Worm (Caenorhabditis elegans): ENCODE results near the gene fbxa-210.

Gene fbxa-210

DNA sequence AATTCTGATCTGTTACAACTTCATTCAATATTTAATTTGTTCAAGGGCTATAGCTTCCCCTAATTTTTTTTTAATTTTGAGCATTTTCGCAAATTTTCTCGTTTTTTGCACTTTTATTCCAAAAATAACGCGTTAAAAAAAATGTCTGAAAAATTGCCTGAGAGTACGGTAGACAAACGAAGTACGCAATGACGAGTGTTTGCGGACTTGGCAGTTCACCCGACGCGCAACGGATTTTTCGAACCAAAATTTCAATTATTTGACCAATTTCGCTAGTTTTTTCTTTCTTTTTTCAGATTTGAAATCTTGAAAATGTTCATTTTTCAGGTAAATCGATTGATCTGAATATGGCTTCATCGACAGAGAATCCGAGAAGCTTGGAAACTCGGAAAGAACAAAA, 2.0 kb downstream of the fbxa-210 start, which contains the start of gene fbxa-211:
TSS of gene fbxa-211 (plus strand) at position 328 of the 400 bp plus-strand sequence.
- TF ChIP-seq lin-38 (GFP tag; IDR thresholded peaks at IDR 0.05) (0 out of 2 replicates have a peak, but pooled peaks have one; percentile 21), aha-1 (tag) (peak; percentile 93), T20F7.1 (GFP tag; optimal IDR thresholded peaks at IDR 0.05) (no peak)

DNA sequence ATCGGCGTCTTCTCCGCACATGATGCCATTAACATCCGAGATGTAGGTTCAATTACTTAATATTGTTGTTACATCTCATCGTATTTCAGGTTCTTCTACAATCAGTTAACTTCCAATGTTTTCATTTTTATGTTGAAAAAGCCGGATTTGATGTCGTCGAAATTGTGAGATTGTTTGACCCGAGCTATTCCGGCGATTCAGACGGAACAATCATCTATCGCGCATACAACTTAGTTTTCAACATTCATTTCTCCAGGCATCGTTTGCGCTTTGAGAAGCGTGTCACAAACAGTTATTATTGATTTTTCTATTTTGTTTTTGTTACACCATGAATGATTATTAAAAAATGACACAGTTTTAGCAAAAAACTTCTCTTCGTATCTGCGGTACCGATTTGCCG, 3.4 kb downstream of the fbxa-210 start:
- TF ChIP-seq aha-1 (tag) (peak; percentile 91), Y5F2A.4 (GFP tag; optimal IDR thresholded peaks at IDR 0.05) (no peak)

DNA sequence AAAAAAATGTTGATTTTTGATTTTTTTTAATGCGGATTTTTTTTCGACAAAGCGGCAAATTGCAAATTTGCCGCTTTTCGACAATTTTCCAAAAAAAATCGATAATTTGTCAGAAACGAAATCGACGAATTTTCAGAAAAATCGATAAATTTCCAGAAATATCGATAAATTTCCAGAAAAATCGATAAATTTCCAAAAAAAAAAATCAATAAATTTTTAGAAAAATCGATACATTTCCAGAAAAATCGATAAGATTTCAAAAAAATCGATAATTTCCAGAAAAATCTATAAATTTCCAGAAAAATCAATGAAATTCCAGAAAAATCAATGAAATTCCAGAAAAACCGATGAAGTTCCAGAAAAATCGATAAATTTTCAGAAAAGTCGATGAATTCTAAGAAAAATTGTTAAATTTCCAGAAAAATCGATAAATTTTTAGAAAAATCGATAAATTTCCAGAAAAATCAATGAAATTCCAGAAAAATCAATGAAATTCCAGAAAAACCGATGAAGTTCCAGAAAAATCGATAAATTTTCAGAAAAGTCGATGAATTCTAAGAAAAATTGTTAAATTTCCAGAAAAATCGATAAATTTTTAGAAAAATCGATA, 4.6 kb downstream of the fbxa-210 start:
- TF ChIP-seq ceh-28 (tag; optimal IDR thresholded peaks at IDR 0.05), result peak; percentile 76

DNA sequence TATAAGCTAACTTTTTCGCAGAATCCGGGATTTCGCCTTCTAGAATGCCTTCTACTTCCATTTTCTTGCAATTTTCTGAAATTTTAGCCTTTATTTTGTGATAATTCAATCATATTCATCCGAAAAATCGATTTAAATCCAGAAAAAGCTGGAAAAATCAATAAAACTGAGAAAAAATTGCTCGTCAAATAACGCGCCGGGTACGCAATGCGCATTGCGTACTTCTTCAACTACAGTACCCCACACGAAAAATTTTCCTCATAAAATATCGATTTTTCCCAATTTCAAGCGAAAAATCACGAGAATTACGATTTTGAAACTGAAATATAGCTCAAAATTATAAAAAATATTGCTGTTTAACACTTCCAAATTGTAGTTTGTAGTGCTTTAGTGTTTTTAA, 5.9 kb downstream of the fbxa-210 start, which contains the start of gene Y37H2A.12:
TSS of gene Y37H2A.12 (minus strand) at position 81 of the 400 bp plus-strand sequence.
- peak in 1 of 2 experiments; percentile 21 for TF ChIP-seq unc-62 (GFP tag; optimal IDR thresholded peaks at IDR 0.05 in 1 of 2)
- TF ChIP-seq unc-62 (tag; optimal IDR thresholded peaks at IDR 0.05), result no peak
- TF ChIP-seq dpl-1 (GFP tag; optimal IDR thresholded peaks at IDR 0.05), result no peak

DNA sequence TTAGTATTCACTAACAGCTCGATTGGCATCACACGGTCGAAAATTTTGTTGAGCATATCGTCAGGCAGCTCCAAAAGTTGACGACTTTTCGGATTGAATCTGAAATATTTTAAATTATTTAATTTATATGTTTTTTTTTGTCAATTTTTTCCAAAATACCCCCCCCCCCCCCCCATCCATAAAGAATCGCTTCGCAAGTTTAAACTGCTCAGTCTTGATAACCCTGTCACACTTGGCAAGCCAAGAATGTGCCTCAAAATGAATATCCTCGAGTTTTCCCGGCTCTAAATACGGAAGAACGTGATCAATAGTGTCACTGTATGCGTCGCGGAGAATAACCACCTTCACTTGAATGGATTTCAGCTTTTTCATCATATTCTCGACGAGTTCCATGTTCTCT, 8.0 kb downstream of the fbxa-210 start, which contains the start of gene Y37H2A.18:
TSS of gene Y37H2A.18 (minus strand) at position 101 of the 400 bp plus-strand sequence.
- no peak for TF ChIP-seq gei-8 (GFP tag; optimal IDR thresholded peaks at IDR 0.05)
- no peak for TF ChIP-seq Y105C5A.15 (GFP tag; IDR thresholded peaks at IDR 0.05)
- TF ChIP-seq F49E8.2 (tag; optimal IDR thresholded peaks at IDR 0.05; ENCODE audit: borderline replicate concordance), result no peak
- no peak for TF ChIP-seq ceh-62 (tag; optimal IDR thresholded peaks at IDR 0.05)
- no peak for TF ChIP-seq lin-29 (GFP tag; IDR thresholded peaks at IDR 0.05)
- TF ChIP-seq spr-1 (tag; optimal IDR thresholded peaks at IDR 0.05), result no peak
- TF ChIP-seq daf-8 (GFP tag; IDR thresholded peaks at IDR 0.05), result no peak
- no peak for TF ChIP-seq snpc-4 (tag; optimal IDR thresholded peaks at IDR 0.05)
- TF ChIP-seq zip-2 (tag; optimal IDR thresholded peaks at IDR 0.05), result no peak
- no peak for TF ChIP-seq attf-4 (tag; optimal IDR thresholded peaks at IDR 0.05)
- no peak for TF ChIP-seq lin-13 (GFP tag; optimal IDR thresholded peaks at IDR 0.05)
- TF ChIP-seq egl-43 (GFP tag; IDR thresholded peaks at IDR 0.05), result no peak
- TF ChIP-seq daf-12 (tag; optimal IDR thresholded peaks at IDR 0.05), result no peak
- no peak for TF ChIP-seq lir-3 (tag; optimal IDR thresholded peaks at IDR 0.05)
- no peak for TF ChIP-seq tra-1 (GFP tag; IDR thresholded peaks at IDR 0.05)
- no peak for TF ChIP-seq set-16 (GFP tag; IDR thresholded peaks at IDR 0.05)
- TF ChIP-seq tag-97 (GFP tag; IDR thresholded peaks at IDR 0.05), result no peak

DNA sequence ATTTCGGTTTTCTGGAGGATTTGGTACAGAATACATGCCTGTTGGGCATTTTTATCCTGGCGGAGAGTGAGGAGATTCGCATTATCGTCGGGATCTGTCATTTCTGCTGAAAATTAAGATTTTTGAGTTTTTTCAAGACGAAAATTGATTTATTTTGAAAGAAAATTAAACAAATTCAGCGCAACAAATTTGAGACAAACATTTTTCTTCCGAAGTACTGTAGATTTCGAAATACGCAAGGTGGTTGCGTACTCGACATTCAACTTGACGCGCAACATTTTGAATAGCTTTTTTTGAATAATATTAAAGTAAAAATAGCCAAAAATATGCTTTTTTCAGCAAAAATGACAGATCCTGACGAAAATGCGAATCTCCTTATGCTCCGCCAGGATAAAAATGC, 9.2 kb downstream of the fbxa-210 start, which contains the start of gene Y37H2A.7:
TSS of gene Y37H2A.7 (minus strand) at position 101 of the 400 bp plus-strand sequence.
- TF ChIP-seq lir-3 (tag; optimal IDR thresholded peaks at IDR 0.05) (no peak), aha-1 (tag) (peak; percentile 50)

DNA sequence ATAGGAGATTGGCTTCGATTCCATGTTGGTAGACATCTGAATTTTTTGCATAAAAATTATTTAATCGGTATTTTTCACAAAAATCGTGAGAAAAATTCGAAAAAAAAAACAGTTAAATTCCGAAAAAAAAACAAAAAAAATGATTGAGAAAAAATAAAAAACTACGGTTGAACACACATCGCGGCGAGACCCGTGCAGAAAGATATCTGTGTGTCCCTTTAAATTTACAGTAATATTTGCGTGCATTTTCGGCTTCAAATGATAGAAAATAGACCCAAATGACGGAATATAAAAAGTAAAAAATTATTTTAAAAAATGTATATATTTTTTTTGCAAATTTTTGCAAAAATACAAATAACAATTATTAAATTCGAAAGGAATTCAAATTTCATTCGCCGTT, 12.5 kb downstream of the fbxa-210 start:
- TF ChIP-seq sdz-12 (GFP tag; optimal IDR thresholded peaks at IDR 0.05), result no peak
- no peak for TF ChIP-seq dmd-9 (GFP tag; IDR thresholded peaks at IDR 0.05)
- TF ChIP-seq ces-1 (GFP tag; optimal IDR thresholded peaks at IDR 0.05), result no peak
- no peak for TF ChIP-seq ceh-82 (tag; optimal IDR thresholded peaks at IDR 0.05)
- no peak for TF ChIP-seq R02D3.7 (tag; optimal IDR thresholded peaks at IDR 0.05)
- no peak for TF ChIP-seq nhr-77 (tag; optimal IDR thresholded peaks at IDR 0.05)
- no peak for TF ChIP-seq tag-97 (GFP tag; IDR thresholded peaks at IDR 0.05)
- TF ChIP-seq T26A8.4 (GFP tag; IDR thresholded peaks at IDR 0.05), result no peak
- TF ChIP-seq Y75B8A.6 (GFP tag; IDR thresholded peaks at IDR 0.05), result no peak
- no peak for TF ChIP-seq F49E8.2 (tag; optimal IDR thresholded peaks at IDR 0.05; ENCODE audit: borderline replicate concordance)
- no peak for TF ChIP-seq lsy-2 (tag; optimal IDR thresholded peaks at IDR 0.05)
- TF ChIP-seq ZK337.2 (GFP tag; IDR thresholded peaks at IDR 0.05), result no peak
